Worm (Caenorhabditis elegans): Measurements from ENCODE around the gene lips-11.
"Not testable (repeated sequence)": the region's sequence is repeated elsewhere in the genome, so short reads cannot be mapped to it uniquely, and the experiment has no call there.

The lips-11 gene

DNA sequence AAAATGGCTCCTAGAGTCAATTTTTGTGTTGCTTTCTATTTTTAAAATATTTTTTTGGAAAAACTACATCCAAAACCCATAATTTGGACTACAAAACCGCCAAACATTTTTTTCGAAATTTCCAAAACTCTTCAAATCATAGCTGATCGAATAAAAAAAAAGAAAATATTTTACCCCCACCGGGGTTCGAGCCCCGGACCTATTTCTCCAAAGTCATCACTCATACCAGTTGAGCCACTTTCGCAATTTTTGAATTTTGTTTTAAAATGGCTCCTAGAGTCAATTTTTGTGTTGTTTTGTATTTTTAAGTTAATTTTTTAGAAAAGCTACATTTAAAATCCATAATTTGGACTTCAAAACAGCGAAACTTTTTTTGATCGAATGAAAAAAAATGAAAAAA lies 25.3 kb downstream of the lips-11 start:
- TF ChIP-seq ref-1 (GFP tag; conservative IDR thresholded peaks at IDR 0.05) (no peak), cog-1 (tag; optimal IDR thresholded peaks at IDR 0.05) (no peak), klf-2 (GFP tag; conservative IDR thresholded peaks at IDR 0.05) (no peak), med-1 (GFP tag; optimal IDR thresholded peaks at IDR 0.05; ENCODE audit: insufficient read depth) (no peak), ztf-23 (GFP tag; IDR thresholded peaks at IDR 0.05) (no peak), flt-1 (GFP tag; IDR thresholded peaks at IDR 0.05) (no peak), ztf-29 (GFP tag; IDR thresholded peaks at IDR 0.05) (no peak), T22C8.4 (GFP tag; IDR thresholded peaks at IDR 0.05) (no peak), tab-1 (GFP tag; IDR thresholded peaks at IDR 0.05) (no peak)

DNA sequence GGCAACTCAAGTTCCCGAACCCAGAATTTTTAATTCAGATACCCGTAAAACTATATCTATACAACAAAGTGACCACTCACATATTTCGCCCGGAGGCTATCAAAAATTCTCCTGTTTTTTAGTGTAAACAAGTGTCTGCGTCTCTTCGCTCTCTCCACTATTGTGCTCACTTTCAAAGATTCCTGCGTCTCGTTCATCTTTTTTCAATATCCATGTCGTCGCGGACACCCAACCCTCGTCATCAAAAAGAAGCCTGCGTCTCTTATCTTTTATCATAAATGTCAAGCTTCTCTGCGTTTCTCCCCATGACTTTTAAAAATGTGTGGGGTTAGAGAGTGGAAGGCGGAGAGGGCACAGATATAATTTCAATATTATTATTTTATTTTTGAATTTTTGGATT lies 25.9 kb downstream of the lips-11 start:
- no peak for TF ChIP-seq ztf-23 (GFP tag; IDR thresholded peaks at IDR 0.05)
- no peak for TF ChIP-seq ref-1 (GFP tag; conservative IDR thresholded peaks at IDR 0.05)
- TF ChIP-seq ztf-29 (GFP tag; IDR thresholded peaks at IDR 0.05): no peak
- TF ChIP-seq klf-2 (GFP tag; conservative IDR thresholded peaks at IDR 0.05): no peak
- TF ChIP-seq T22C8.4 (GFP tag; IDR thresholded peaks at IDR 0.05): no peak
- TF ChIP-seq cog-1 (tag; optimal IDR thresholded peaks at IDR 0.05): peak; percentile 39
- TF ChIP-seq flt-1 (GFP tag; IDR thresholded peaks at IDR 0.05): no peak

DNA sequence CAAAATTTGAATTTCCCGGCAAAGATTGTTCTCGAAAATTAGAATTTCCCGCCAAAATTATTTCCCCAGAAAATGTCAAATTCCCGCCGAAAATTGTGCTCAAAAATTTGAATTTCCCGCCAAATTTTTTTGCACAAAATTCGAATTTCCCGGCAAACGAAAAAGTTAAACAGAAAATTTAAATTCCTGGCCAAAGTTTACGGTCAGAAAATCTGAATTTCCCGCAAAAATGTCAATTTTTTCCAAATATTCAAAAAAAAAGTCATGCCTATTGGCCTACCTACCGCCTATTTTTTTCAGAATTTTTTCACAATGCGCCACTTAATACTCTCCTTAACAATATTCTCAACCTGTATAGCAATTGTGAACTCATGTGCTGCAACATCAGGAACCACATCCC lies 27.9 kb downstream of the lips-11 start, which contains the start of gene K02E7.1:
Gene K02E7.1 (plus strand): TSS at position 301 of the 400 bp plus-strand sequence.
- no peak for TF ChIP-seq cog-1 (tag; optimal IDR thresholded peaks at IDR 0.05)
- TF ChIP-seq med-1 (GFP tag; optimal IDR thresholded peaks at IDR 0.05; ENCODE audit: insufficient read depth): no peak
- no peak for TF ChIP-seq ref-1 (GFP tag; conservative IDR thresholded peaks at IDR 0.05)
- TF ChIP-seq T22C8.4 (GFP tag; IDR thresholded peaks at IDR 0.05): no peak
- no peak for TF ChIP-seq tab-1 (GFP tag; IDR thresholded peaks at IDR 0.05)
- no peak for TF ChIP-seq ztf-23 (GFP tag; IDR thresholded peaks at IDR 0.05)
- TF ChIP-seq ztf-29 (GFP tag; IDR thresholded peaks at IDR 0.05): no peak
- no peak for TF ChIP-seq flt-1 (GFP tag; IDR thresholded peaks at IDR 0.05)
- no peak for TF ChIP-seq klf-2 (GFP tag; conservative IDR thresholded peaks at IDR 0.05)

DNA sequence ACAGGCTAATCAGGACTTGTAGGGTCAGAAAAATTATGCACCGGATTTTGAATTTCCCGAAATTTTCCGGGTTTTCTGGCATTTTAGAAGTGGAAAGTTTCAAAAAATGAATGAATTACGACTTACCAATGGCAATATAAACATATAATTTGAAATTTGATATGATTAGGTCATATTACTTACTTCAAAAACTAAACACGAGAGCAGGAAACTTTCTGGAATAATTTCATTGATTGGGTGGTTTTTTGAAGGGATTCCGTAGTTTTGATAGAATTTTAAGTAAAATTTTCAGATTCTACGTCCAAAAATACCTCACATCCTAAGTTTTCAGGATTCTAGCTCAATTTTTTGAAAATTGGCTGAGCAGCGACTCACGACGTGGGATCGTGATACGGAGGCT lies 35.4 kb downstream of the lips-11 start, which contains the start of gene K02E7.11:
Gene K02E7.11 (minus strand): TSS at position 101 of the 400 bp plus-strand sequence.
- no peak for TF ChIP-seq klf-2 (GFP tag; conservative IDR thresholded peaks at IDR 0.05)
- no peak for TF ChIP-seq med-1 (GFP tag; optimal IDR thresholded peaks at IDR 0.05; ENCODE audit: insufficient read depth)
- TF ChIP-seq flt-1 (GFP tag; IDR thresholded peaks at IDR 0.05): no peak
- no peak for TF ChIP-seq ztf-23 (GFP tag; IDR thresholded peaks at IDR 0.05)
- TF ChIP-seq tab-1 (GFP tag; IDR thresholded peaks at IDR 0.05): no peak
- TF ChIP-seq cog-1 (tag; optimal IDR thresholded peaks at IDR 0.05): no peak
- no peak for TF ChIP-seq ref-1 (GFP tag; conservative IDR thresholded peaks at IDR 0.05)
- TF ChIP-seq T22C8.4 (GFP tag; IDR thresholded peaks at IDR 0.05): no peak
- TF ChIP-seq ztf-29 (GFP tag; IDR thresholded peaks at IDR 0.05): no peak

DNA sequence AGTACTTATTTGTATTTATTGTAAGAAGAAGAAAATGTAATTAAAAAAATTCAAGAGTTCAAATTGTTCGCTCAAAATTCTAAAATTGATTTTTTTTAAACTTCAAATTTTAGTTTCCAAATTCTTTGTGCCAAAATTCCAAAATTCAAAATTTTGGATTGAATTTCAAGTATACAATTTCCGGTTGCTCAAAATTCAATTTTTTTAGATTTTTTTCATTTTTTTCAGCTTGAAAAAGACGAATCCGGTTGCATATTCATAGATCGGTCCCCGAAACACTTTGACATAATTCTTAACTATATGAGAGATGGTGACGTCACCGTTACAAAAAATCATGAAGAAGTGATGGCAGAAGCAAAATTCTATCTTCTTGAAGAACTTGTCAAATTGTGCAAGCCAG lies 38.7 kb downstream of the lips-11 start, which contains the start of gene K02E7.4:
Gene K02E7.4 (plus strand): TSS at position 301 of the 400 bp plus-strand sequence.
- TF ChIP-seq med-1 (GFP tag; optimal IDR thresholded peaks at IDR 0.05; ENCODE audit: insufficient read depth): no peak
- no peak for TF ChIP-seq tab-1 (GFP tag; IDR thresholded peaks at IDR 0.05)
- no peak for TF ChIP-seq flt-1 (GFP tag; IDR thresholded peaks at IDR 0.05)

DNA sequence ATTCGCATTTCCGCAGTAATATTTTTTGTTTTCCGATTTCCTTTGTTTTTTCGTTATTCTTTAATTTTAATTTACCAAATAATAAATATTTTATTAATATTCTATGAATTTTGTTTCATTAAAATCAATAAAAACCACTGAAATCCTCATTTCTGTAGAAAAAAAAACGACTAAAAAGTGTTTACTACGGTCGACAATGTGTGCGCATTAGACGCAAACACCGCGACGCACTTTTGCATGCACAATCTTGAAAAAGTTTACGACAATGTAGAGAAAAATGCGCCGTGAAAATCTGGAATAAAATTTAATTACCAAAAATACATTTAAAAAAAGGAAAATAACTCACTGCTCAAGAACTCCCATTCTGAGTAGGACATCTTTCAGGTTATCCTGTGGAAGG lies 39.4 kb downstream of the lips-11 start:
- TF ChIP-seq ref-1 (GFP tag; conservative IDR thresholded peaks at IDR 0.05): no peak
- no peak for TF ChIP-seq med-1 (GFP tag; optimal IDR thresholded peaks at IDR 0.05; ENCODE audit: insufficient read depth)
- TF ChIP-seq ztf-29 (GFP tag; IDR thresholded peaks at IDR 0.05): no peak
- no peak for TF ChIP-seq flt-1 (GFP tag; IDR thresholded peaks at IDR 0.05)
- TF ChIP-seq tab-1 (GFP tag; IDR thresholded peaks at IDR 0.05): no peak
- TF ChIP-seq cog-1 (tag; optimal IDR thresholded peaks at IDR 0.05): no peak
- no peak for TF ChIP-seq ztf-23 (GFP tag; IDR thresholded peaks at IDR 0.05)
- TF ChIP-seq klf-2 (GFP tag; conservative IDR thresholded peaks at IDR 0.05): no peak
- TF ChIP-seq T22C8.4 (GFP tag; IDR thresholded peaks at IDR 0.05): no peak

DNA sequence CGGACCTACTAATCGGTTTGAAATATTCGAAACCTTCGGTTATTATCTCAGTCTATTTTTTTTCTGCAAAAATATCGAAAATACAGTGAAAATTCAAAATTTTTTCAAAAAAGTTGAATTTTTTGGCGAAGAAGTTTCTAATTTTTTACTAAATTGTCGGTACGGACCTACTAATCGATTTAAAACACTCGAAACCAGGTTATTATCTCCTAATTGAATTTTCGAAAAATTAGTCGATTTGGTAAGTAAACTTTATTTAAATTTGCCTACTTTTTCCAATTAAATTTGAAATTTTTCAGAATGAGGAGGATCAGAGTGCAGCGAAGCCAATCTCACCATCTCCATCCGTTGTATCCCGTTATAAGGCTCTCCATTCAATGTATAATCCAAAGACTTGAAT lies 39.9 kb downstream of the lips-11 start, which contains the start of gene K02E7.12:
Gene K02E7.12 (plus strand): TSS at position 301 of the 400 bp plus-strand sequence.
- no peak for TF ChIP-seq med-1 (GFP tag; optimal IDR thresholded peaks at IDR 0.05; ENCODE audit: insufficient read depth)
- TF ChIP-seq ref-1 (GFP tag; conservative IDR thresholded peaks at IDR 0.05): no peak
- TF ChIP-seq flt-1 (GFP tag; IDR thresholded peaks at IDR 0.05): no peak
- no peak for TF ChIP-seq T22C8.4 (GFP tag; IDR thresholded peaks at IDR 0.05)
- TF ChIP-seq tab-1 (GFP tag; IDR thresholded peaks at IDR 0.05): no peak
- no peak for TF ChIP-seq klf-2 (GFP tag; conservative IDR thresholded peaks at IDR 0.05)
- TF ChIP-seq cog-1 (tag; optimal IDR thresholded peaks at IDR 0.05): no peak
- no peak for TF ChIP-seq ztf-23 (GFP tag; IDR thresholded peaks at IDR 0.05)
- TF ChIP-seq ztf-29 (GFP tag; IDR thresholded peaks at IDR 0.05): no peak

DNA sequence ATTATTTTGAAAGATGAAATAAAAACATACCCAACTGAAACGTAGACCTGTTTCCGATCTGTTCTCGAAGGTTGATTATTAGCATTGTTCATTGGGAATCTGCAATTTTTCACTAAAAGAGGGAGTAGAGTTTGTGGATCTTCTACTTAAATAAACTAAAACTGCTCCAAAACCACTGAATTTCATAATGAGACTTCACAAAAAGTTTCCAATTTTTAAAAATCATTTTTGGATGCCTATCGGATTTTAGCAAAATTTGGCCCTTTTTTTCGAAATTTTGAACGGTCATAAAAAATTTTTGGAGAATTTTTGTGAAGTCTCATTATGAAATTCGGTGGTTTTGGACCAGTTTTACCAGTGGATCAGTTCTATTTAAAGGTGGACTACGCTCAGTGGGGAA lies 43.9 kb downstream of the lips-11 start, which contains the start of gene K02E7.10:
Gene K02E7.10 (minus strand): TSS at position 101 of the 400 bp plus-strand sequence.
- TF ChIP-seq ztf-23 (GFP tag; IDR thresholded peaks at IDR 0.05) (no peak), tab-1 (GFP tag; IDR thresholded peaks at IDR 0.05) (no peak), ztf-29 (GFP tag; IDR thresholded peaks at IDR 0.05) (no peak), flt-1 (GFP tag; IDR thresholded peaks at IDR 0.05) (no peak), ref-1 (GFP tag; conservative IDR thresholded peaks at IDR 0.05) (no peak), cog-1 (tag; optimal IDR thresholded peaks at IDR 0.05) (no peak), T22C8.4 (GFP tag; IDR thresholded peaks at IDR 0.05) (no peak), med-1 (GFP tag; optimal IDR thresholded peaks at IDR 0.05; ENCODE audit: insufficient read depth) (no peak), klf-2 (GFP tag; conservative IDR thresholded peaks at IDR 0.05) (no peak)

DNA sequence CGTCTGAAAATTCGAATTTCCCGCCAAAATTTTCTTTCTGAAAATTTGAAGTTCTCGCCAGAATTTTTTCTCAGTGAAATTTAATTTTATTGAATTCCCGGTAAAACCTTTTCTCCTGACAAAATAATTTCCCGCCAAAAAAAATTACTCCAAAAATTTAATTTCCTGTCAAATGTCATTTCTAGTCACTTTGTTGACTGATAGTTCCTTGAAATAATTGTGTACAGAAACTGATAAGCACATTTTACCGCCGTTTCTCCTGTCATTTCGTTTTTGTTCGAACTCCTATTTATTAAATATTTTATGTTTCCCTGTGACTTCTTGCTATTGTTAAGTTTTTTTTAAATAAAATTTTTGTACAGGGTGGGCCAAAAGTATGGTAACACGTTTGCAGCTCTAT lies 46.9 kb downstream of the lips-11 start:
- TF ChIP-seq med-1 (GFP tag; optimal IDR thresholded peaks at IDR 0.05; ENCODE audit: insufficient read depth) (no peak), ref-1 (GFP tag; conservative IDR thresholded peaks at IDR 0.05) (no peak), ztf-23 (GFP tag; IDR thresholded peaks at IDR 0.05) (no peak), klf-2 (GFP tag; conservative IDR thresholded peaks at IDR 0.05) (no peak), T22C8.4 (GFP tag; IDR thresholded peaks at IDR 0.05) (no peak), ztf-29 (GFP tag; IDR thresholded peaks at IDR 0.05) (no peak), cog-1 (tag; optimal IDR thresholded peaks at IDR 0.05) (no peak), tab-1 (GFP tag; IDR thresholded peaks at IDR 0.05) (no peak), flt-1 (GFP tag; IDR thresholded peaks at IDR 0.05) (no peak)

DNA sequence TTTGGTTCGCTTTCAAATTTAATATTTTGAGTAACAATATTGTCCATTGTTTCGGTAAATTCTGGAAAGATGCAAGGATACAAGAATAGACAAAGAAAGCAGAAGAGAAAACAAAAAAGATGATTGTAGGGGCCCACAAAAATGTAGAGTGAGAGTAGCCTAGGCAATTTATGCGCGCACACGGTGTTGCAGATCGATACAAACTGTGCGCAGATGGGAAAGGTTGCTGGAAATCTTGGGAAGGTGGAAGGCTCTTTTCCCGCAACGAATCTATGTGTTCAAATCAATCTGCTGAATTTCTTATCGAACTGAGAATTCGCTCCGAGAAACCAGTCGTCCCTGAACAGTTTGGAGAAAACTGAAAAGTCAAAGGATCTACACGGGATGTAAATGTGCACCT lies 50.1 kb downstream of the lips-11 start, which contains the start of gene btb-10:
Gene btb-10 (minus strand): TSS at position 101 of the 400 bp plus-strand sequence.
- TF ChIP-seq klf-2 (GFP tag; conservative IDR thresholded peaks at IDR 0.05); tab-1 (GFP tag; IDR thresholded peaks at IDR 0.05); med-1 (GFP tag; optimal IDR thresholded peaks at IDR 0.05; ENCODE audit: insufficient read depth): not testable (repeated sequence)
